Fruit fly (Drosophila melanogaster) whole organism, embryonic: ENCODE data around the gene CG13603.
A peak's percentile ranks its signal among the peaks of the same experiment; 100 is the strongest.

ENCODE experiments used
- BtbVII ChIP-seq: fragments of 200-800 bp; sonication (Bioruptor generic); optimal IDR thresholded peaks from 3 replicates; lab custom pipeline; 2017; ENCODE audit warnings: missing biosample characterization, mild to moderate bottlenecking, missing genetic modification characterization
- CG11723 ChIP-seq: fragments of 200-800 bp; sonication (Bioruptor generic); optimal IDR thresholded peaks from 2 replicates; lab custom pipeline; 2017; ENCODE audit warnings: missing biosample characterization, mild to moderate bottlenecking, missing genetic modification characterization
- CG12071 ChIP-seq: fragments of 200-800 bp; sonication (Bioruptor generic); optimal IDR thresholded peaks from 3 replicates; lab custom pipeline; 2018; ENCODE audit warnings: missing biosample characterization, mild to moderate bottlenecking, missing genetic modification characterization
- CG14050 ChIP-seq: fragments of 200-800 bp; sonication (Bioruptor generic); IDR thresholded peaks from 3 replicates; pipeline ENCODE4 v1.3.6; 2022; ENCODE audit warnings: missing biosample characterization, missing genetic modification characterization
- CG1602 ChIP-seq: fragments of 200-800 bp; sonication (Bioruptor generic); optimal IDR thresholded peaks from 3 replicates; lab custom pipeline; 2016; ENCODE audit warnings: missing biosample characterization, missing genetic modification characterization
- CG17912 ChIP-seq: fragments of 200-800 bp; sonication (Bioruptor generic); optimal IDR thresholded peaks from 2 replicates; lab custom pipeline; 2018; ENCODE audit warnings: missing biosample characterization, mild to moderate bottlenecking, missing genetic modification characterization
- CG2712 ChIP-seq: fragments of 200-800 bp; optimal IDR thresholded peaks from 3 replicates; lab custom pipeline; 2019; ENCODE audit warnings: missing biosample characterization, mild to moderate bottlenecking, missing genetic modification characterization, moderate library complexity
- CG30020 ChIP-seq: fragments of 200-800 bp; optimal IDR thresholded peaks from 2 replicates; lab custom pipeline; 2019; ENCODE audit warnings: missing biosample characterization, mild to moderate bottlenecking, missing genetic modification characterization, moderate library complexity
- CG3281 ChIP-seq: fragments of 200-800 bp; sonication (Bioruptor generic); optimal IDR thresholded peaks from 3 replicates; lab custom pipeline; 2017; ENCODE audit warnings: missing biosample characterization, mild to moderate bottlenecking, missing genetic modification characterization
- CG33557 ChIP-seq: fragments of 200-800 bp; sonication (Bioruptor generic); optimal IDR thresholded peaks from 2 replicates; lab custom pipeline; 2019; ENCODE audit warnings: missing biosample characterization, mild to moderate bottlenecking, missing genetic modification characterization, moderate library complexity
- CG3726 ChIP-seq: fragments of 200-800 bp; sonication (Bioruptor generic); IDR thresholded peaks from 3 replicates; pipeline ENCODE4, ENCODE4 v1.3.6; 2022; ENCODE audit warnings: missing biosample characterization, missing genetic modification characterization
- CG4360 ChIP-seq: fragments of 200-800 bp; sonication (Bioruptor generic); IDR thresholded peaks from 2 replicates; pipeline ENCODE4 v1.3.6; 2022; ENCODE audit warnings: missing biosample characterization, missing genetic modification characterization
- CG4404 ChIP-seq: fragments of 200-800 bp; sonication (Bioruptor generic); IDR thresholded peaks from 2 replicates; pipeline ENCODE4 v1.3.6; 2022; ENCODE audit warnings: missing biosample characterization, missing genetic modification characterization
- CG4617 ChIP-seq: fragments of 200-800 bp; sonication (Bioruptor generic); optimal IDR thresholded peaks from 3 replicates; lab custom pipeline; 2016; ENCODE audit warnings: missing biosample characterization, missing genetic modification characterization, borderline replicate concordance
- CG5953 ChIP-seq: fragments of 200-800 bp; sonication (Bioruptor generic); IDR thresholded peaks from 2 replicates; pipeline ENCODE4 v1.3.6; 2022; ENCODE audit warnings: missing biosample characterization, missing genetic modification characterization
- CG6683 ChIP-seq: fragments of 200-800 bp; sonication (Bioruptor generic); optimal IDR thresholded peaks from 2 replicates; lab custom pipeline; 2017; ENCODE audit warnings: missing biosample characterization, mild to moderate bottlenecking, missing genetic modification characterization, missing genetic modification reagents
- CG6854 ChIP-seq: fragments of 200-800 bp; sonication (Bioruptor generic); optimal IDR thresholded peaks from 3 replicates; lab custom pipeline; 2017; ENCODE audit warnings: missing biosample characterization, mild to moderate bottlenecking, missing genetic modification characterization
- CG7963 ChIP-seq: fragments of 200-800 bp; sonication (Bioruptor generic); IDR thresholded peaks from 3 replicates; pipeline ENCODE4 v1.3.6; 2022; ENCODE audit warnings: missing biosample characterization, missing genetic modification characterization; ENCODE audit not compliant: partially characterized antibody
- CG8281 ChIP-seq: fragments of 200-800 bp; sonication (Bioruptor generic); optimal IDR thresholded peaks from 2 replicates; lab custom pipeline; 2018; ENCODE audit warnings: missing biosample characterization, mild to moderate bottlenecking, missing genetic modification characterization, moderate library complexity
- CG9609 ChIP-seq: fragments of 200-800 bp; sonication (Bioruptor generic); optimal IDR thresholded peaks from 3 replicates; lab custom pipeline; 2016; ENCODE audit warnings: missing biosample characterization, missing genetic modification characterization
- Deaf1 ChIP-seq: fragments of 200-800 bp; optimal IDR thresholded peaks from 3 replicates; lab custom pipeline; 2019; ENCODE audit warnings: missing biosample characterization, mild to moderate bottlenecking, missing genetic modification characterization, moderate library complexity
- Dip3 ChIP-seq: fragments of 200-800 bp; sonication (Bioruptor generic); optimal IDR thresholded peaks from 3 replicates; lab custom pipeline; 2016; ENCODE audit warnings: missing biosample characterization, missing genetic modification characterization
- Doc2 ChIP-seq: fragments of 200-800 bp; sonication (Bioruptor generic); IDR thresholded peaks from 2 replicates; pipeline ENCODE4 v1.3.6; 2022; ENCODE audit warnings: missing biosample characterization, missing genetic modification characterization
- Dref ChIP-seq: fragments of 200-800 bp; sonication (Bioruptor generic); IDR thresholded peaks from 2 replicates; pipeline ENCODE4 v1.3.6; 2022; ENCODE audit warnings: missing biosample characterization, missing genetic modification characterization
- Elba2 ChIP-seq: fragments of 200-800 bp; sonication (Bioruptor generic); optimal IDR thresholded peaks from 3 replicates; lab custom pipeline; 2016; ENCODE audit warnings: missing biosample characterization, missing genetic modification characterization
- H2.0 ChIP-seq: fragments of 200-800 bp; sonication (Bioruptor generic); IDR thresholded peaks from 2 replicates; pipeline ENCODE4 v1.3.6; 2022; ENCODE audit warnings: missing biosample characterization, missing genetic modification characterization
- Hr39 ChIP-seq: fragments of >200 bp; optimal IDR thresholded peaks from 2 replicates; lab custom pipeline; 2017
- Hsf ChIP-seq: fragments of 200-800 bp; sonication (Bioruptor generic); optimal IDR thresholded peaks from 3 replicates; lab custom pipeline; 2016; ENCODE audit warnings: missing biosample characterization, missing genetic modification characterization
- Lhr ChIP-seq: fragments of 200-800 bp; sonication (Bioruptor generic); optimal IDR thresholded peaks from 3 replicates; lab custom pipeline; 2017; ENCODE audit warnings: mild to moderate bottlenecking, missing biosample characterization, missing genetic modification reagents, missing genetic modification characterization
- Ptx1 ChIP-seq: fragments of 200-800 bp; sonication (Bioruptor generic); IDR thresholded peaks from 2 replicates; pipeline ENCODE4 v1.3.6; 2022; ENCODE audit warnings: missing biosample characterization, missing genetic modification characterization
- Sox100B ChIP-seq: fragments of 200-800 bp; sonication (Bioruptor generic); optimal IDR thresholded peaks from 3 replicates; lab custom pipeline; 2018; ENCODE audit warnings: missing biosample characterization, mild to moderate bottlenecking, missing genetic modification characterization
- Stat92E ChIP-seq, 3 experiments: fragments of >200 bp in 2 of 3; fragments of 200-800 bp in 1 of 3; sonication (Bioruptor generic) in 1 of 3; optimal IDR thresholded peaks; 2 replicates each; lab custom pipeline; 2017 to 2019; ENCODE audit warnings: missing biosample characterization in 3 of 3, missing genetic modification characterization in 3 of 3, mild to moderate bottlenecking in 1 of 3, moderate library complexity in 1 of 3
- ac ChIP-seq: fragments of 200-800 bp; sonication (Bioruptor generic); optimal IDR thresholded peaks from 3 replicates; lab custom pipeline; 2017; ENCODE audit warnings: missing biosample characterization, mild to moderate bottlenecking, missing genetic modification characterization
- bsh ChIP-seq, 2 experiments: fragments of 200-800 bp; sonication (Bioruptor generic); optimal IDR thresholded peaks; 2 replicates each; lab custom pipeline; 2017 to 2018; ENCODE audit warnings: mild to moderate bottlenecking in 2 of 2, missing biosample characterization in 2 of 2, missing genetic modification characterization in 2 of 2, moderate library complexity in 1 of 2
- chif ChIP-seq, 2 experiments: fragments of 200-800 bp; sonication (Bioruptor generic); optimal IDR thresholded peaks; 3 replicates each; lab custom pipeline; 2016; ENCODE audit warnings: missing biosample characterization in 2 of 2, missing genetic modification characterization in 2 of 2
- dmrt99B ChIP-seq: fragments of 200-800 bp; sonication (Bioruptor generic); optimal IDR thresholded peaks from 2 replicates; lab custom pipeline; 2018; ENCODE audit warnings: missing biosample characterization, mild to moderate bottlenecking, missing genetic modification characterization, moderate library complexity
- esg ChIP-seq: fragments of 200-800 bp; sonication (Bioruptor generic); conservative IDR thresholded peaks from 2 replicates; pipeline ENCODE4 v1.3.6; 2022; ENCODE audit warnings: missing biosample characterization, missing genetic modification characterization
- exex ChIP-seq: fragments of 200-800 bp; sonication (Bioruptor generic); optimal IDR thresholded peaks from 4 replicates; lab custom pipeline; 2018; ENCODE audit warnings: missing biosample characterization, mild to moderate bottlenecking, missing genetic modification characterization, moderate library complexity
- insv ChIP-seq, 2 experiments: fragments of 200-800 bp; sonication (Bioruptor generic); optimal IDR thresholded peaks; 3 replicates each; lab custom pipeline; 2016 to 2018; ENCODE audit warnings: missing biosample characterization in 2 of 2, missing genetic modification characterization in 2 of 2
- ken ChIP-seq: fragments of 200-800 bp; sonication (Bioruptor generic); IDR thresholded peaks from 3 replicates; pipeline ENCODE4 v1.3.6; 2022; ENCODE audit warnings: missing biosample characterization, missing genetic modification characterization
- klu ChIP-seq: fragments of 200-800 bp; sonication (Bioruptor generic); IDR thresholded peaks from 2 replicates; pipeline ENCODE4 v1.3.6; 2022; ENCODE audit warnings: missing biosample characterization, missing genetic modification characterization
- luna ChIP-seq: fragments of 200-800 bp; sonication (Bioruptor generic); optimal IDR thresholded peaks from 2 replicates; lab custom pipeline; 2016; ENCODE audit warnings: missing biosample characterization, missing genetic modification characterization
- nerfin-2 ChIP-seq: fragments of 200-800 bp; sonication (Bioruptor generic); IDR thresholded peaks from 2 replicates; pipeline ENCODE4 v1.3.6; 2022; ENCODE audit warnings: missing biosample characterization, missing genetic modification characterization; ENCODE audit not compliant: partially characterized antibody
- org-1 ChIP-seq: fragments of 200-800 bp; sonication (Bioruptor generic); optimal IDR thresholded peaks from 2 replicates; lab custom pipeline; 2017; ENCODE audit warnings: missing biosample characterization, missing genetic modification characterization
- pros ChIP-seq: fragments of 200-800 bp; sonication (Bioruptor generic); optimal IDR thresholded peaks from 3 replicates; lab custom pipeline; 2019; ENCODE audit warnings: missing biosample characterization, mild to moderate bottlenecking, missing genetic modification characterization, moderate library complexity
- sens-2 ChIP-seq: fragments of 200-800 bp; sonication (Bioruptor generic); IDR thresholded peaks from 2 replicates; pipeline ENCODE4 v1.3.6; 2022; ENCODE audit warnings: missing biosample characterization, missing genetic modification characterization
- shn ChIP-seq: fragments of 200-800 bp; sonication (Bioruptor generic); optimal IDR thresholded peaks from 3 replicates; lab custom pipeline; 2016; ENCODE audit warnings: missing biosample characterization, missing genetic modification characterization
- slp2 ChIP-seq: fragments of 200-800 bp; sonication (Bioruptor generic); optimal IDR thresholded peaks from 2 replicates; lab custom pipeline; 2016; ENCODE audit warnings: missing biosample characterization, missing genetic modification characterization
- tap ChIP-seq: fragments of 200-800 bp; optimal IDR thresholded peaks from 3 replicates; lab custom pipeline; 2019; ENCODE audit warnings: missing biosample characterization, mild to moderate bottlenecking, missing genetic modification characterization, moderate library complexity
- vnd ChIP-seq: fragments of 200-800 bp; sonication (Bioruptor generic); IDR thresholded peaks from 3 replicates; pipeline ENCODE4 v1.3.6; 2022; ENCODE audit warnings: missing biosample characterization, missing genetic modification characterization; ENCODE audit not compliant: partially characterized antibody
- zen ChIP-seq: fragments of 200-800 bp; sonication (Bioruptor generic); optimal IDR thresholded peaks from 3 replicates; lab custom pipeline; 2018; ENCODE audit warnings: missing biosample characterization, mild to moderate bottlenecking, missing genetic modification characterization, moderate library complexity

The CG13603 gene

dm6 chr3R:23942965-23943413, 43.4 kb downstream of the CG13603 start, which contains the start of gene Gdh (continued):
- no peak for TF ChIP-seq Sox100B (GFP tag; lab: Kevin White, UChicago)
- no peak for TF ChIP-seq Doc2 (GFP tag; lab: Robert Waterston, UW)
- peak; percentile 36 for TF ChIP-seq exex (tag; lab: Kevin White, UChicago)
- no peak for TF ChIP-seq CG30020 (tag; lab: Kevin White, UChicago)
- peak; percentile 88 for TF ChIP-seq Deaf1 (tag; lab: Kevin White, UChicago)
- TF ChIP-seq Dip3 (GFP tag; lab: Kevin White, UChicago), result peak; percentile 5
- peak; percentile 11; the same call in 1 of the 3 replicates for TF ChIP-seq ken
- TF ChIP-seq org-1 (GFP tag; lab: Kevin White, UChicago), result no peak
- TF ChIP-seq CG3281 (GFP tag; lab: Kevin White, UChicago), result peak; percentile 54
- TF ChIP-seq Hsf (GFP tag; lab: Kevin White, UChicago), result no peak
- TF ChIP-seq vnd (GFP tag; lab: Robert Waterston, UW), result no peak
- TF ChIP-seq bsh (GFP tag; optimal IDR thresholded peaks at IDR 0.05; lab: Kevin White, UChicago), result peak in 1 of 2 experiments; percentile 30
- no peak; the same call in 1 of the 2 replicates for TF ChIP-seq CG4404
- no peak for TF ChIP-seq insv (GFP tag; optimal IDR thresholded peaks at IDR 0.05; lab: Kevin White, UChicago)
- TF ChIP-seq tap (tag; lab: Kevin White, UChicago), result peak; percentile 41
- TF ChIP-seq CG9609 (GFP tag; lab: Kevin White, UChicago), result no peak
- no peak for TF ChIP-seq chif (GFP tag; optimal IDR thresholded peaks at IDR 0.05; lab: Kevin White, UChicago)
- no peak for TF ChIP-seq pros (GFP tag; lab: Kevin White, UChicago)
- TF ChIP-seq Stat92E (GFP tag; optimal IDR thresholded peaks at IDR 0.05; lab: Kevin White, UChicago), result peak in 1 of 3 experiments; percentile 12
- TF ChIP-seq CG3726 (GFP tag; lab: Robert Waterston, UW), result no peak
- TF ChIP-seq CG2712 (tag; lab: Kevin White, UChicago), result peak; percentile 27
- TF ChIP-seq CG8281 (tag; lab: Kevin White, UChicago), result no peak
- TF ChIP-seq H2.0 (GFP tag; lab: Robert Waterston, UW), result no peak
- TF ChIP-seq CG1602, result no peak
- no peak for TF ChIP-seq CG6683 (GFP tag; lab: Kevin White, UChicago)
- no peak for TF ChIP-seq nerfin-2 (GFP tag; lab: Robert Waterston, UW)
- no peak for TF ChIP-seq ac (GFP tag; lab: Kevin White, UChicago)
- no peak for TF ChIP-seq Hr39 (lab: Kevin White, UChicago)
- no peak for TF ChIP-seq luna (GFP tag; lab: Kevin White, UChicago)
- no peak for TF ChIP-seq esg (GFP tag; lab: Robert Waterston, UW)
- TF ChIP-seq Ptx1 (GFP tag; lab: Robert Waterston, UW), result no peak
- TF ChIP-seq CG17912 (GFP tag; lab: Kevin White, UChicago), result no peak
- TF ChIP-seq CG11723 (GFP tag; lab: Kevin White, UChicago), result no peak
- TF ChIP-seq CG14050 (GFP tag; lab: Robert Waterston, UW), result no peak
- no peak for TF ChIP-seq Lhr (GFP tag; lab: Kevin White, UChicago)
- no peak for TF ChIP-seq sens-2 (GFP tag; lab: Robert Waterston, UW)
- no peak for TF ChIP-seq CG4360 (GFP tag; lab: Robert Waterston, UW)
- TF ChIP-seq slp2 (GFP tag; lab: Kevin White, UChicago), result no peak
- no peak for TF ChIP-seq dmrt99B (tag; lab: Kevin White, UChicago)
- no peak for TF ChIP-seq CG4617 (GFP tag; lab: Kevin White, UChicago)
- TF ChIP-seq BtbVII, result peak; percentile 21
- TF ChIP-seq CG33557, result no peak
- no peak for TF ChIP-seq Elba2 (GFP tag; lab: Kevin White, UChicago)
- no peak for TF ChIP-seq zen
- TF ChIP-seq CG6854 (GFP tag; lab: Kevin White, UChicago), result peak; percentile 53
- no peak for TF ChIP-seq shn
- no peak for TF ChIP-seq CG7963 (GFP tag; lab: Robert Waterston, UW)
- no peak for TF ChIP-seq CG5953 (GFP tag; lab: Robert Waterston, UW)
- TF ChIP-seq Dref, result peak; percentile 50; the same call in 1 of the 2 replicates
- TF ChIP-seq klu (GFP tag; lab: Robert Waterston, UW), result no peak
- TF ChIP-seq CG12071 (GFP tag; lab: Kevin White, UChicago), result peak; percentile 47
